Worm (Caenorhabditis elegans) whole organism, late embryonic: Measurements from ENCODE around the gene acdh-13.

Experiments
- ceh-45 ChIP-seq: fragments of 200-800 bp; sonication (Bioruptor generic); IDR thresholded peaks from 2 replicates; pipeline ENCODE4 v1.3.6; 2022; ENCODE audit warnings: missing genetic modification reagents, missing genetic modification characterization, missing compliant biosample characterization
- fkh-10 ChIP-seq: fragments of 150-350 bp; optimal IDR thresholded peaks from 2 replicates; lab custom pipeline; 2014; ENCODE audit warnings: missing biosample characterization, missing genetic modification reagents, missing genetic modification characterization
- lin-11 ChIP-seq: fragments of 200-800 bp; sonication (Bioruptor generic); optimal IDR thresholded peaks from 2 replicates; lab custom pipeline; 2018; ENCODE audit warnings: mild to moderate bottlenecking, missing genetic modification characterization, missing compliant biosample characterization
- odd-2 ChIP-seq: sonication (generic microtip); optimal IDR thresholded peaks from 2 replicates; lab custom pipeline; 2017; ENCODE audit warnings: antibody characterized with exemption, mild to moderate bottlenecking, missing genetic modification characterization, missing compliant biosample characterization
- pha-4 ChIP-seq: fragments of 150-350 bp; optimal IDR thresholded peaks from 2 replicates; lab custom pipeline; 2018; ENCODE audit warnings: missing biosample characterization, missing genetic modification reagents, missing genetic modification characterization
- rnt-1 ChIP-seq: sonication (generic microtip); optimal IDR thresholded peaks from 2 replicates; lab custom pipeline; 2016; ENCODE audit warnings: missing genetic modification characterization, missing compliant biosample characterization

- no peak for TF ChIP-seq pha-4 (tag; lab: Kevin White, UChicago)
- no peak for TF ChIP-seq lin-11 (tag; lab: Kevin White, UChicago)
- TF ChIP-seq fkh-10 (GFP tag; lab: Kevin White, UChicago) = no peak
- TF ChIP-seq ceh-45 (GFP tag; lab: Robert Waterston, UW) = no peak
- TF ChIP-seq rnt-1 (tag; lab: Kevin White, UChicago) = no peak
- TF ChIP-seq odd-2 (tag; lab: Kevin White, UChicago) = no peak
Observed at ce11 chrIV:8461177-8461576, 37.4 kb downstream of the acdh-13 start.
